Worm (Caenorhabditis elegans) whole organism, L4 larva: Measurements from ENCODE around the gene Y67H2A.7.

ENCODE experiments used
- daf-19 ChIP-seq: fragments of 200-800 bp; sonication (Bioruptor generic); conservative IDR thresholded peaks from 2 replicates; pipeline ENCODE4 v1.3.6; 2022; ENCODE audit warnings: missing genetic modification characterization, missing compliant biosample characterization
- hlh-30 ChIP-seq: sonication (generic microtip); optimal IDR thresholded peaks from 2 replicates; lab custom pipeline; 2017; ENCODE audit warnings: antibody characterized with exemption, mild to moderate bottlenecking, missing genetic modification characterization, missing compliant biosample characterization; ENCODE audit not compliant: insufficient read depth
- lin-39 ChIP-seq: fragments of 150-350 bp; optimal IDR thresholded peaks from 2 replicates; lab custom pipeline; 2014; ENCODE audit warnings: missing biosample characterization, missing genetic modification reagents, missing genetic modification characterization
- mes-2 ChIP-seq: sonication (generic microtip); optimal IDR thresholded peaks from 2 replicates; lab custom pipeline; 2016; ENCODE audit warnings: missing genotype, mild to moderate bottlenecking, missing genetic modification characterization, missing compliant biosample characterization; ENCODE audit not compliant: poor library complexity, severe bottlenecking
- nhr-25 ChIP-seq: sonication (generic microtip); optimal IDR thresholded peaks from 2 replicates; lab custom pipeline; 2017; ENCODE audit warnings: missing genetic modification characterization, mild to moderate bottlenecking, missing compliant biosample characterization, antibody characterized with exemption, moderate library complexity, borderline replicate concordance; ENCODE audit not compliant: insufficient read depth
- nhr-41 ChIP-seq: fragments of 200-800 bp; sonication (Bioruptor generic); IDR thresholded peaks from 2 replicates; pipeline ENCODE4 v1.3.6; 2022; ENCODE audit warnings: missing genetic modification reagents, missing genetic modification characterization, missing compliant biosample characterization
- nhr-76 ChIP-seq: fragments of 150-350 bp; optimal IDR thresholded peaks from 2 replicates; lab custom pipeline; 2014; ENCODE audit warnings: missing biosample characterization, missing genetic modification characterization
- zip-11 ChIP-seq: fragments of 200-800 bp; sonication (Bioruptor generic); IDR thresholded peaks from 2 replicates; pipeline ENCODE4 v1.3.6; 2022; ENCODE audit warnings: missing genetic modification characterization, missing compliant biosample characterization

DNA sequence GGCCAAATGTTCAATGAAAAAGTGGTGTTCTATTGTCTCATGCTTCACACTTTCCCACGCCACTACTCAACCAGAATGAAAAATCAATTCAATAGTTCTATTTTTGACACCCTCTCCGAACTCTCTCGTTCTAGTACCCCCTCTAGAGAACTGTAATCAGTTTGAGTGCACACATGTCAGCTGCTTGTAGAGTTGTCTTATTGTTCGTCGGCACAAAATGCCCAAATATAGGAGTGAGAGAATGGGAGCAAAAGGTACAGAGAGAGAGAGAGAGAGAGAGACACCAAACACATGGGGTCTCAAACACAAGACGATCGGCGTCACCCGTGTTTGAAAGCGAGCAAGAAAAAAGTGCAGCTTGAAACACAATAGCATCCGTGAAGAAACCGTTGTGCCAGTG lies 30.7 kb downstream of the Y67H2A.7 start:
- TF ChIP-seq nhr-41 (GFP tag; lab: Robert Waterston, UW) (no peak), daf-19 (no peak), mes-2 (no peak), hlh-30 (tag; lab: Kevin White, UChicago) (peak; percentile 48), nhr-25 (tag; lab: Kevin White, UChicago) (no peak), nhr-76 (tag; lab: Kevin White, UChicago) (no peak), zip-11 (GFP tag; lab: Robert Waterston, UW) (no peak), lin-39 (tag; lab: Kevin White, UChicago) (no peak)
